Worm (Caenorhabditis elegans): ENCODE measurements around the gene F21H12.3.

F21H12.3 gene

DNA sequence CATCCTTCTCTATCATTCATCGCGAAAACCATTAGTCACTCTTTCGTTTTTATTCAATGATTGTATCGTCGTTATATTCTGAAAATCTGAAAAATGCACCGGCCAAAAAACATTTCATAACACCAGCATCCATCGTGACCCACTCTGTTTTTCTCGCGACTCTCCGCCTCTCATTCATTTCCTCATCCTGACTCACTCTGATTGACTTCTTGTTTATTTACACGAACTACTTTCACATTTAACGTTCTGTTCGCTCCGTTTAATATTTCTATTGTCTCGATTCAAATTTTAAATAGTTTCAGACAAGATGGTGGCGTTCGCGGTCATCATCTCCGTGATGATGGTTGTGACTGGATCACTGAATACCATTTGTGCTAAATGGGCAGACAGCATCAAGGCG, 40.8 kb downstream of the F21H12.3 start, which contains the start of gene C29H12.2:
Gene C29H12.2 (plus strand): TSS at position 297 of the 400 bp plus-strand sequence.
- TF ChIP-seq mdl-1 (tag; optimal IDR thresholded peaks at IDR 0.05) (no peak), efl-1 (optimal IDR thresholded peaks at IDR 0.05) (no peak), efl-1 (GFP tag; optimal IDR thresholded peaks at IDR 0.05 in 1 of 2) (peak; percentile 9 to 32), lin-14 (GFP tag; optimal IDR thresholded peaks at IDR 0.05) (peak; percentile 27)

DNA sequence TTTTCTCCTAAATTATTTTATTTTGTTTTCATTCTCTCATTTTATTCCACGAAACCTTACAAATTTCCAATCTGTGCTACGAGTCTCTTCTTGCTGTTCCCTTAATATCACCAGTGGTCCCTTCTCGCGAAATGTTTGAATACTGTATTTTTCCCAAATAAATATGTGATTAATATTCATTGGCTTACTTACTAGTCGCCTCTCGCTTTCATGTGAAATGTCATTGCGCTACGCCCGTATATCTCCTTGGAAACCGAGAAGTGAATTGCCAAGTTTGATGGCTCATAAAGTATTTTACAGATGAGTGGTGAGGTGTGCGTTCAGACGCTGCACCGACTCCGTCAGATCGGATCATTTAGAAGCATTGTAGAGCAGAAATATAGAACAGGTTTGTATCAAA, 42.5 kb downstream of the F21H12.3 start, which contains the start of gene rars-2:
Gene rars-2 (plus strand): TSS at position 301 of the 400 bp plus-strand sequence.
- TF ChIP-seq ceh-90 (tag; optimal IDR thresholded peaks at IDR 0.05) (no peak), alr-1 (tag; optimal IDR thresholded peaks at IDR 0.05; ENCODE audit: borderline replicate concordance) (no peak), lin-39 (tag; optimal IDR thresholded peaks at IDR 0.05) (no peak), nhr-76 (tag; optimal IDR thresholded peaks at IDR 0.05) (no peak), grh-1 (GFP tag; IDR thresholded peaks at IDR 0.05) (no peak), dsc-1 (tag; optimal IDR thresholded peaks at IDR 0.05) (no peak), unc-130 (tag; optimal IDR thresholded peaks at IDR 0.05) (no peak), ceh-88 (GFP tag; IDR thresholded peaks at IDR 0.05) (no peak), nhr-12 (tag; optimal IDR thresholded peaks at IDR 0.05) (no peak), lsy-2 (tag; optimal IDR thresholded peaks at IDR 0.05) (no peak), rnt-1 (tag; optimal IDR thresholded peaks at IDR 0.05) (no peak), mab-9 (GFP tag; IDR thresholded peaks at IDR 0.05) (no peak), tlp-1 (tag; optimal IDR thresholded peaks at IDR 0.05) (no peak)

DNA sequence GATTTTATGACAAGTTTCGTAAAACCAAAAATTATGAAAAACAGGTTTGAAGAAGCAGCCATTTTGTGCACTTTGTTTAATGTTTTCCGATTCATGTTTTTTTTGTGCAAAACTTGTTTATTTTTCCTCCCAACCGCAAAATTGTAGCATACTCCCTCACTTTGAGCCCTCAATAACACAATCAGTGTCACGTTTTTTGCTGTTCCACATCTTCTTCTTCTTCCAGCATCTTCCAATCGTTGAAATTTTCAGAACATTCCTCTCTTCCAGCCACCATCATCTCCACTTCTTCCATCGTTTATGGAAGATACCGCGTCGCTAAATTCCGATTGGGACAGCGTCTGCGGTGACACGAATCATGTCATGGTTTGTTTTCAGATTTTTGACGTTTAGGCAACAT, 49.9 kb downstream of the F21H12.3 start, which contains the start of gene abts-3:
Gene abts-3 (plus strand): TSS at position 301 of the 400 bp plus-strand sequence.
- TF ChIP-seq unc-130 (tag; optimal IDR thresholded peaks at IDR 0.05) (no peak), snu-23 (GFP tag; optimal IDR thresholded peaks at IDR 0.05) (no peak), lsy-2 (tag; optimal IDR thresholded peaks at IDR 0.05) (no peak), unc-86 (tag; optimal IDR thresholded peaks at IDR 0.05) (no peak), lin-14 (GFP tag; optimal IDR thresholded peaks at IDR 0.05) (no peak), ces-1 (GFP tag; optimal IDR thresholded peaks at IDR 0.05) (no peak), lir-3 (tag; optimal IDR thresholded peaks at IDR 0.05; ENCODE audit: poor library complexity) (no peak), nhr-237 (tag; optimal IDR thresholded peaks at IDR 0.05) (no peak), lin-15B (tag; optimal IDR thresholded peaks at IDR 0.05) (no peak), nhr-20 (tag; optimal IDR thresholded peaks at IDR 0.05) (no peak), mab-9 (GFP tag; IDR thresholded peaks at IDR 0.05) (no peak), fkh-8 (tag; optimal IDR thresholded peaks at IDR 0.05) (no peak), snpc-4 (tag; optimal IDR thresholded peaks at IDR 0.05) (no peak)

All from whole organism, L1 larva.